Worm (Caenorhabditis elegans) whole organism, L1 larva: ENCODE measurements around the gene T28A8.4.

Source experiments
- C04F5.9 ChIP-seq: sonication (generic microtip); optimal IDR thresholded peaks from 2 replicates; lab custom pipeline; 2016; ENCODE audit warnings: missing genetic modification characterization, missing compliant biosample characterization
- C34B4.2 ChIP-seq: sonication (generic microtip); optimal IDR thresholded peaks from 2 replicates; lab custom pipeline; 2017; ENCODE audit warnings: mild to moderate bottlenecking, missing genetic modification characterization, missing compliant biosample characterization
- Y116A8C.19 ChIP-seq: sonication (generic microtip); optimal IDR thresholded peaks from 2 replicates; lab custom pipeline; 2016; ENCODE audit warnings: missing compliant biosample characterization, missing genetic modification characterization, borderline replicate concordance
- aha-1 ChIP-seq: fragments of 150-350 bp; optimal IDR thresholded peaks from 2 replicates; lab custom pipeline; 2014; ENCODE audit warnings: missing biosample characterization, missing genetic modification characterization
- blmp-1 ChIP-seq: fragments of 150-350 bp; optimal IDR thresholded peaks from 2 replicates; lab custom pipeline; 2014; ENCODE audit warnings: missing biosample characterization, missing genetic modification characterization
- ceh-63 ChIP-seq: fragments of 200-800 bp; sonication (Bioruptor generic); optimal IDR thresholded peaks from 2 replicates; lab custom pipeline; 2018; ENCODE audit warnings: mild to moderate bottlenecking, missing genetic modification characterization, missing compliant biosample characterization
- ceh-88 ChIP-seq: fragments of 200-800 bp; sonication (Bioruptor generic); IDR thresholded peaks from 2 replicates; pipeline ENCODE4 v1.3.6; 2022; ENCODE audit warnings: missing genetic modification characterization, missing compliant biosample characterization
- ces-1 ChIP-seq: fragments of 150-350 bp; optimal IDR thresholded peaks from 2 replicates; lab custom pipeline; 2014; ENCODE audit warnings: missing biosample characterization, missing genetic modification reagents, missing genetic modification characterization
- dpl-1 ChIP-seq, 3 experiments: fragments of 150-350 bp in 2 of 3; sonication (generic microtip) in 1 of 3; optimal IDR thresholded peaks; 2 replicates each; lab custom pipeline; 2014 to 2017; ENCODE audit warnings: missing biosample characterization in 3 of 3, missing genetic modification characterization in 3 of 3, missing genetic modification reagents in 3 of 3
- efl-3 ChIP-seq: fragments of 200-800 bp; sonication (Bioruptor generic); optimal IDR thresholded peaks from 2 replicates; lab custom pipeline; 2018; ENCODE audit warnings: mild to moderate bottlenecking, missing genetic modification characterization, missing compliant biosample characterization
- ets-5 ChIP-seq: fragments of 200-800 bp; sonication (Bioruptor generic); IDR thresholded peaks from 2 replicates; pipeline ENCODE4 v1.3.6; 2022; ENCODE audit warnings: missing genetic modification characterization, missing compliant biosample characterization
- fkh-10 ChIP-seq: sonication (generic microtip); optimal IDR thresholded peaks from 2 replicates; lab custom pipeline; 2017; ENCODE audit warnings: missing biosample characterization, missing genetic modification reagents, missing genetic modification characterization
- fkh-8 ChIP-seq: sonication (generic microtip); optimal IDR thresholded peaks from 2 replicates; lab custom pipeline; 2016; ENCODE audit warnings: mild to moderate bottlenecking, missing genetic modification characterization, missing compliant biosample characterization
- grh-1 ChIP-seq: fragments of 200-800 bp; sonication (Bioruptor generic); IDR thresholded peaks from 2 replicates; pipeline ENCODE4 v1.3.6; 2022; ENCODE audit warnings: missing genetic modification reagents, missing genetic modification characterization, missing compliant biosample characterization
- hlh-17 ChIP-seq: fragments of 200-800 bp; sonication (Bioruptor generic); optimal IDR thresholded peaks from 2 replicates; lab custom pipeline; 2018; ENCODE audit warnings: missing genetic modification characterization, mild to moderate bottlenecking, missing compliant biosample characterization, moderate library complexity, borderline replicate concordance
- hpl-2 ChIP-seq: fragments of 150-350 bp; optimal IDR thresholded peaks from 2 replicates; lab custom pipeline; 2014; ENCODE audit warnings: missing biosample characterization, missing genetic modification reagents, missing genetic modification characterization
- isw-1 ChIP-seq: fragments of 200-800 bp; sonication (Bioruptor generic); IDR thresholded peaks from 2 replicates; pipeline ENCODE4 v1.3.6; 2022; ENCODE audit warnings: missing genetic modification characterization, missing compliant biosample characterization
- jun-1 ChIP-seq: fragments of 150-350 bp; optimal IDR thresholded peaks from 2 replicates; lab custom pipeline; 2014; ENCODE audit warnings: missing biosample characterization, missing genetic modification reagents, missing genetic modification characterization
- lir-3 ChIP-seq: sonication (generic microtip); optimal IDR thresholded peaks from 2 replicates; lab custom pipeline; 2016; ENCODE audit warnings: mild to moderate bottlenecking, missing genetic modification characterization, moderate library complexity, missing compliant biosample characterization; ENCODE audit not compliant: poor library complexity
- lsy-2 ChIP-seq, 2 experiments: fragments of 150-350 bp; optimal IDR thresholded peaks; 2 replicates each; lab custom pipeline; 2014; ENCODE audit warnings: missing biosample characterization in 2 of 2, missing genetic modification characterization in 2 of 2
- mab-9 ChIP-seq: fragments of 200-800 bp; sonication (Bioruptor generic); IDR thresholded peaks from 2 replicates; pipeline ENCODE4 v1.3.6; 2022; ENCODE audit warnings: missing genetic modification reagents, missing genetic modification characterization, missing compliant biosample characterization
- mep-1 ChIP-seq: fragments of 150-350 bp; optimal IDR thresholded peaks from 2 replicates; lab custom pipeline; 2014; ENCODE audit warnings: missing biosample characterization, missing genetic modification characterization
- nhr-11 ChIP-seq: fragments of 150-350 bp; optimal IDR thresholded peaks from 2 replicates; lab custom pipeline; 2014; ENCODE audit warnings: missing biosample characterization, missing genetic modification characterization
- nhr-12 ChIP-seq: sonication (generic microtip); optimal IDR thresholded peaks from 2 replicates; lab custom pipeline; 2017; ENCODE audit warnings: missing biosample characterization, missing genetic modification characterization
- nhr-19 ChIP-seq: fragments of 200-800 bp; sonication (Bioruptor generic); conservative IDR thresholded peaks from 2 replicates; pipeline ENCODE4 v1.3.6; 2022; ENCODE audit warnings: missing genetic modification characterization, missing compliant biosample characterization
- nhr-20 ChIP-seq: sonication (generic microtip); optimal IDR thresholded peaks from 2 replicates; lab custom pipeline; 2016; ENCODE audit warnings: mild to moderate bottlenecking, missing genetic modification characterization, missing compliant biosample characterization
- nhr-237 ChIP-seq: fragments of 150-350 bp; optimal IDR thresholded peaks from 2 replicates; lab custom pipeline; 2014; ENCODE audit warnings: missing biosample characterization, missing genetic modification characterization
- nhr-71 ChIP-seq: sonication (generic microtip); optimal IDR thresholded peaks from 2 replicates; lab custom pipeline; 2016; ENCODE audit warnings: mild to moderate bottlenecking, missing genetic modification characterization, moderate library complexity, missing compliant biosample characterization
- nhr-76 ChIP-seq: sonication (generic microtip); optimal IDR thresholded peaks from 2 replicates; lab custom pipeline; 2017; ENCODE audit warnings: missing biosample characterization, missing genetic modification characterization
- nhr-77 ChIP-seq: fragments of 150-350 bp; optimal IDR thresholded peaks from 2 replicates; lab custom pipeline; 2014; ENCODE audit warnings: missing biosample characterization, missing genetic modification characterization
- nhr-84 ChIP-seq: sonication (generic microtip); optimal IDR thresholded peaks from 2 replicates; lab custom pipeline; 2017; ENCODE audit warnings: missing biosample characterization, missing genetic modification characterization
- nhr-85 ChIP-seq: sonication (generic microtip); peaks from one replicate; lab custom pipeline; 2016; ENCODE audit warnings: missing genetic modification characterization, inconsistent platforms, missing compliant biosample characterization
- nhr-90 ChIP-seq: sonication (generic microtip); optimal IDR thresholded peaks from 2 replicates; lab custom pipeline; 2016; ENCODE audit warnings: mild to moderate bottlenecking, missing genetic modification characterization, missing compliant biosample characterization; ENCODE audit not compliant: poor library complexity
- pag-3 ChIP-seq: sonication (generic microtip); optimal IDR thresholded peaks from 2 replicates; lab custom pipeline; 2017; ENCODE audit warnings: missing genetic modification characterization, mild to moderate bottlenecking, missing compliant biosample characterization, antibody characterized with exemption, borderline replicate concordance; ENCODE audit not compliant: insufficient read depth
- skn-1 ChIP-seq: fragments of 150-350 bp; optimal IDR thresholded peaks from 2 replicates; lab custom pipeline; 2014; ENCODE audit warnings: missing biosample characterization, missing genetic modification characterization
- snpc-4 ChIP-seq: fragments of 150-350 bp; optimal IDR thresholded peaks from 2 replicates; lab custom pipeline; 2014; ENCODE audit warnings: missing biosample characterization, missing genetic modification characterization
- snu-23 ChIP-seq: sonication (generic microtip); optimal IDR thresholded peaks from 2 replicates; lab custom pipeline; 2016; ENCODE audit warnings: missing genetic modification characterization, missing compliant biosample characterization
- sox-4 ChIP-seq: sonication (generic microtip); optimal IDR thresholded peaks from 2 replicates; lab custom pipeline; 2016; ENCODE audit warnings: missing genetic modification characterization, missing compliant biosample characterization
- sptf-1 ChIP-seq: fragments of 150-350 bp; optimal IDR thresholded peaks from 2 replicates; lab custom pipeline; 2014; ENCODE audit warnings: missing biosample characterization, missing genetic modification characterization
- sup-37 ChIP-seq: fragments of 200-800 bp; sonication (Bioruptor generic); optimal IDR thresholded peaks from 2 replicates; lab custom pipeline; 2018; ENCODE audit warnings: mild to moderate bottlenecking, missing genetic modification characterization, missing compliant biosample characterization
- tlp-1 ChIP-seq: fragments of 150-350 bp; optimal IDR thresholded peaks from 2 replicates; lab custom pipeline; 2014; ENCODE audit warnings: missing biosample characterization, missing genetic modification characterization
- unc-30 ChIP-seq: sonication (generic microtip); optimal IDR thresholded peaks from 2 replicates; lab custom pipeline; 2017; ENCODE audit warnings: missing biosample characterization, missing genetic modification characterization
- unc-98 ChIP-seq: fragments of 200-800 bp; sonication (Bioruptor generic); IDR thresholded peaks from 2 replicates; pipeline ENCODE4 v1.3.6; 2022; ENCODE audit warnings: missing genetic modification characterization, missing compliant biosample characterization
- vab-15 ChIP-seq: sonication (generic microtip); optimal IDR thresholded peaks from 2 replicates; lab custom pipeline; 2017; ENCODE audit warnings: missing genotype, mild to moderate bottlenecking, missing genetic modification characterization, missing compliant biosample characterization
- zag-1 ChIP-seq: fragments of 150-350 bp; optimal IDR thresholded peaks from 2 replicates; lab custom pipeline; 2014; ENCODE audit warnings: missing biosample characterization, missing genetic modification characterization
- zip-4 ChIP-seq: fragments of 200-800 bp; sonication (Bioruptor generic); optimal IDR thresholded peaks from 2 replicates; lab custom pipeline; 2018; ENCODE audit warnings: mild to moderate bottlenecking, missing genetic modification characterization, moderate library complexity, missing compliant biosample characterization

T28A8.4 gene

ce11 chrIII:13530017-13530416, 26.5 kb downstream of the T28A8.4 start (continued):
- TF ChIP-seq jun-1 (tag; lab: Kevin White, UChicago) (peak; percentile 63), unc-98 (GFP tag; lab: Robert Waterston, UW) (no peak), fkh-10 (GFP tag; lab: Kevin White, UChicago) (peak; percentile 16), lsy-2 (tag; optimal IDR thresholded peaks at IDR 0.05; lab: Kevin White, UChicago) (peak; percentile 71 to 79), sox-4 (tag; lab: Kevin White, UChicago) (no peak), nhr-77 (no peak), lir-3 (tag; lab: Kevin White, UChicago) (no peak), hpl-2 (GFP tag; lab: Kevin White, UChicago) (no peak), nhr-19 (peak; percentile 60), C34B4.2 (no peak), ceh-88 (GFP tag; lab: Robert Waterston, UW) (no peak), zip-4 (GFP tag; lab: Kevin White, UChicago) (no peak), ets-5 (GFP tag; lab: Robert Waterston, UW) (no peak), sup-37 (GFP tag; lab: Kevin White, UChicago) (no peak), efl-3 (no peak), ces-1 (no peak), snpc-4 (tag; lab: Kevin White, UChicago) (no peak), sptf-1 (tag; lab: Kevin White, UChicago) (no peak), pag-3 (no peak), zag-1 (tag; lab: Kevin White, UChicago) (no peak), aha-1 (tag; lab: Kevin White, UChicago) (no peak), nhr-11 (tag; lab: Kevin White, UChicago) (no peak), tlp-1 (tag; lab: Kevin White, UChicago) (no peak), skn-1 (tag; lab: Kevin White, UChicago) (peak; percentile 62), ceh-63 (GFP tag; lab: Kevin White, UChicago) (no peak), fkh-8 (tag; lab: Kevin White, UChicago) (peak; percentile 62), nhr-12 (tag; lab: Kevin White, UChicago) (no peak), grh-1 (GFP tag; lab: Robert Waterston, UW) (no peak; the same call in 1 of the 2 replicates), mab-9 (GFP tag; lab: Robert Waterston, UW) (0 out of 2 replicates have a peak, but pooled peaks have one; percentile 33), blmp-1 (tag; lab: Kevin White, UChicago) (peak; percentile 98), nhr-90 (tag; lab: Kevin White, UChicago) (peak; percentile 49), snu-23 (peak; percentile 74), unc-30 (tag; lab: Kevin White, UChicago) (no peak), mep-1 (tag; lab: Kevin White, UChicago) (peak; percentile 74), C04F5.9 (tag; lab: Kevin White, UChicago) (no peak), dpl-1 (GFP tag; optimal IDR thresholded peaks at IDR 0.05; lab: Kevin White, UChicago) (peak; percentile 79 to 87 (median 85)), nhr-76 (tag; lab: Kevin White, UChicago) (no peak), nhr-85 (tag; lab: Kevin White, UChicago) (no peak), nhr-71 (tag; lab: Kevin White, UChicago) (peak; percentile 79), nhr-237 (no peak), vab-15 (tag; lab: Kevin White, UChicago) (peak; percentile 57), isw-1 (peak; percentile 42), Y116A8C.19 (tag; lab: Kevin White, UChicago) (no peak)

DNA sequence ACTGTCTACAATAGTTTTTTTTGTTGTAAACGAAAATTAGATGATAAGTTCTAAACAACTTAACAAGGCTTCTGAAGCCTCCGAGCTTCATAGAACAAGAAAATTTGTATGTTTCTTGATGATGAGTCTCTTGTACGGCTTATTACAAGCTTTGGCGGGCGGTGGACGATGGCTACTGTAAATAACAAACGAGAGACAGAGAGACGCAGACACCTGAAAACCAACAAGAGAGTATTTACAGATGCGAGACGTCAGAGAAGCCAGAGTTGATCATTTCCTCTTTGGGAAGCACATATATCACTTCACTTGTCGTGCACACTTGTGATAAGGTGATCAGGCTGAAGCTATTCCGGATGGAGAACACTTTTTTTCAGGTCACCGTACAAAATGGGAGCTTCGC, 27.4 kb downstream of the T28A8.4 start:
- TF ChIP-seq vab-15 (tag; lab: Kevin White, UChicago) (no peak), unc-30 (tag; lab: Kevin White, UChicago) (no peak), efl-3 (no peak), Y116A8C.19 (tag; lab: Kevin White, UChicago) (no peak), sptf-1 (tag; lab: Kevin White, UChicago) (no peak), jun-1 (tag; lab: Kevin White, UChicago) (no peak), hlh-17 (GFP tag; lab: Kevin White, UChicago) (no peak), nhr-84 (tag; lab: Kevin White, UChicago) (no peak), zip-4 (GFP tag; lab: Kevin White, UChicago) (no peak), nhr-20 (tag; lab: Kevin White, UChicago) (no peak)
